Worm (Caenorhabditis elegans) whole organism, young adult: ENCODE measurements around the gene T28A8.6.
A peak's percentile ranks its signal among the peaks of the same experiment; 100 is the strongest.

ENCODE experiments used
- B0035.1 ChIP-seq: sonication (generic microtip); optimal IDR thresholded peaks from 2 replicates; lab custom pipeline; 2016; ENCODE audit warnings: missing genetic modification characterization, mild to moderate bottlenecking, missing compliant biosample characterization, missing genotype, missing genetic modification reagents
- F57A8.1 ChIP-seq: fragments of 200-800 bp; sonication (Bioruptor generic); optimal IDR thresholded peaks from 2 replicates; lab custom pipeline; 2018; ENCODE audit warnings: mild to moderate bottlenecking, missing genetic modification characterization, moderate library complexity, missing compliant biosample characterization
- F57C9.4 ChIP-seq: sonication (generic microtip); optimal IDR thresholded peaks from 2 replicates; lab custom pipeline; 2017; ENCODE audit warnings: mild to moderate bottlenecking, missing genetic modification characterization, missing compliant biosample characterization
- T07F8.4 ChIP-seq: sonication (generic microtip); optimal IDR thresholded peaks from 2 replicates; lab custom pipeline; 2016; ENCODE audit warnings: mild to moderate bottlenecking, missing genetic modification characterization, moderate library complexity, missing compliant biosample characterization
- Y67H2A.10 ChIP-seq: fragments of 200-800 bp; sonication (Bioruptor generic); conservative IDR thresholded peaks from 2 replicates; pipeline ENCODE4 v1.3.6; 2022; ENCODE audit warnings: missing genetic modification reagents, missing genetic modification characterization, missing compliant biosample characterization
- Y79H2A.3 ChIP-seq: fragments of 200-800 bp; sonication (Bioruptor generic); conservative IDR thresholded peaks from 2 replicates; pipeline ENCODE4 v1.3.6; 2022; ENCODE audit warnings: missing genetic modification reagents, missing genetic modification characterization, missing compliant biosample characterization
- Y95B8A.8 ChIP-seq: fragments of 200-800 bp; sonication (Bioruptor generic); IDR thresholded peaks from 2 replicates; pipeline ENCODE4 v1.3.6; 2022; ENCODE audit warnings: missing genetic modification reagents, missing genetic modification characterization, missing compliant biosample characterization
- aptf-3 ChIP-seq: fragments of 200-800 bp; sonication (Bioruptor generic); IDR thresholded peaks from 2 replicates; pipeline ENCODE4 v1.3.6; 2022; ENCODE audit warnings: missing genetic modification characterization, missing compliant biosample characterization
- attf-3 ChIP-seq: fragments of 200-800 bp; sonication (Bioruptor generic); conservative IDR thresholded peaks from 2 replicates; pipeline ENCODE4 v1.3.6; 2022; ENCODE audit warnings: missing genetic modification reagents, missing genetic modification characterization, missing compliant biosample characterization
- attf-5 ChIP-seq: fragments of 200-800 bp; sonication (Bioruptor generic); optimal IDR thresholded peaks from 2 replicates; lab custom pipeline; 2018; ENCODE audit warnings: mild to moderate bottlenecking, missing genetic modification characterization, missing compliant biosample characterization
- bed-1 ChIP-seq: fragments of 200-800 bp; sonication (Bioruptor generic); IDR thresholded peaks from 2 replicates; pipeline ENCODE4 v1.3.6; 2022; ENCODE audit warnings: missing genetic modification reagents, missing genetic modification characterization, missing compliant biosample characterization
- cebp-1 ChIP-seq, 2 experiments: fragments of 200-800 bp in 1 of 2; sonication (Bioruptor generic) in 1 of 2; sonication (generic microtip) in 1 of 2; IDR thresholded peaks in 1 of 2; optimal IDR thresholded peaks in 1 of 2; 2 replicates each; pipeline versions ENCODE4 v1.3.6 to Lab custom; 2017 to 2022; ENCODE audit warnings: missing compliant biosample characterization in 2 of 2, missing genetic modification characterization in 2 of 2, mild to moderate bottlenecking in 1 of 2, missing genetic modification reagents in 1 of 2, moderate library complexity in 1 of 2
- ceh-40 ChIP-seq: fragments of 200-800 bp; sonication (Bioruptor generic); IDR thresholded peaks from 2 replicates; pipeline ENCODE4 v1.3.6; 2022; ENCODE audit warnings: missing genetic modification characterization, missing compliant biosample characterization
- die-1 ChIP-seq: sonication (generic microtip); optimal IDR thresholded peaks from 2 replicates; lab custom pipeline; 2016; ENCODE audit warnings: missing genotype, mild to moderate bottlenecking, missing genetic modification characterization, missing compliant biosample characterization
- dox-1 ChIP-seq: fragments of 200-800 bp; sonication (Bioruptor generic); IDR thresholded peaks from 2 replicates; pipeline ENCODE4 v1.3.6; 2022; ENCODE audit warnings: missing genetic modification reagents, missing genetic modification characterization, missing compliant biosample characterization
- ets-4 ChIP-seq: fragments of 200-800 bp; sonication (Bioruptor generic); optimal IDR thresholded peaks from 2 replicates; lab custom pipeline; 2018; ENCODE audit warnings: mild to moderate bottlenecking, missing genetic modification characterization, missing compliant biosample characterization
- hlh-26 ChIP-seq: fragments of 200-800 bp; sonication (Bioruptor generic); conservative IDR thresholded peaks from 2 replicates; pipeline ENCODE4 v1.3.6; 2022; ENCODE audit warnings: missing genetic modification reagents, missing genetic modification characterization, missing compliant biosample characterization
- hmg-1.2 ChIP-seq: fragments of 200-800 bp; sonication (Bioruptor generic); IDR thresholded peaks from 2 replicates; pipeline ENCODE4 v1.3.6; 2022; ENCODE audit warnings: missing genetic modification reagents, missing genetic modification characterization, missing compliant biosample characterization
- hmg-20 ChIP-seq: fragments of 200-800 bp; sonication (Bioruptor generic); IDR thresholded peaks from 2 replicates; pipeline ENCODE4 v1.3.6; 2022; ENCODE audit warnings: missing genetic modification reagents, missing genetic modification characterization, missing compliant biosample characterization
- hsf-1 ChIP-seq: fragments of 200-800 bp; sonication (Bioruptor generic); IDR thresholded peaks from 2 replicates; pipeline ENCODE4 v1.3.6; 2022; ENCODE audit warnings: missing genetic modification reagents, missing genetic modification characterization, missing compliant biosample characterization
- lin-40 ChIP-seq: sonication (generic microtip); optimal IDR thresholded peaks from 2 replicates; lab custom pipeline; 2016; ENCODE audit warnings: missing genetic modification characterization, mild to moderate bottlenecking, missing compliant biosample characterization, missing genotype, missing genetic modification reagents
- lsl-1 ChIP-seq: fragments of 200-800 bp; sonication (Bioruptor generic); optimal IDR thresholded peaks from 2 replicates; lab custom pipeline; 2018; ENCODE audit warnings: mild to moderate bottlenecking, missing genetic modification characterization, moderate library complexity, missing compliant biosample characterization
- madf-3 ChIP-seq: fragments of 200-800 bp; sonication (Bioruptor generic); IDR thresholded peaks from 2 replicates; pipeline ENCODE4 v1.3.6; 2022; ENCODE audit warnings: missing genetic modification reagents, missing genetic modification characterization, missing compliant biosample characterization
- madf-8 ChIP-seq: fragments of 200-800 bp; sonication (Bioruptor generic); conservative IDR thresholded peaks from 2 replicates; pipeline ENCODE4 v1.3.6; 2022; ENCODE audit warnings: missing genetic modification reagents, missing genetic modification characterization, missing compliant biosample characterization
- mes-4 ChIP-seq: sonication (generic microtip); optimal IDR thresholded peaks from 2 replicates; lab custom pipeline; 2016; ENCODE audit warnings: missing genotype, missing genetic modification characterization, missing compliant biosample characterization
- mxl-1 ChIP-seq: sonication (generic microtip); optimal IDR thresholded peaks from 2 replicates; lab custom pipeline; 2016; ENCODE audit warnings: missing genetic modification characterization, missing compliant biosample characterization
- nhr-27 ChIP-seq: fragments of 200-800 bp; sonication (Bioruptor generic); optimal IDR thresholded peaks from 2 replicates; lab custom pipeline; 2018; ENCODE audit warnings: mild to moderate bottlenecking, missing genetic modification characterization, moderate library complexity, missing compliant biosample characterization
- nhr-80 ChIP-seq: sonication (generic microtip); optimal IDR thresholded peaks from 2 replicates; lab custom pipeline; 2016; ENCODE audit warnings: missing genetic modification characterization, missing compliant biosample characterization
- nhr-90 ChIP-seq: sonication (generic microtip); optimal IDR thresholded peaks from 2 replicates; lab custom pipeline; 2016; ENCODE audit warnings: missing genotype, mild to moderate bottlenecking, missing genetic modification characterization, missing compliant biosample characterization
- pbrm-1 ChIP-seq: fragments of 200-800 bp; sonication (Bioruptor generic); IDR thresholded peaks from 2 replicates; pipeline ENCODE4 v1.3.6; 2022; ENCODE audit warnings: missing genetic modification reagents, missing genetic modification characterization, missing compliant biosample characterization
- rcor-1 ChIP-seq: fragments of 200-800 bp; sonication (Bioruptor generic); IDR thresholded peaks from 2 replicates; pipeline ENCODE4 v1.3.6; 2022; ENCODE audit warnings: missing genetic modification reagents, missing genetic modification characterization, missing compliant biosample characterization
- repo-1 ChIP-seq: sonication (generic microtip); optimal IDR thresholded peaks from 2 replicates; lab custom pipeline; 2017; ENCODE audit warnings: mild to moderate bottlenecking, missing genetic modification characterization, missing compliant biosample characterization
- rpc-1 ChIP-seq, 2 experiments: fragments of 150-350 bp in 1 of 2; sonication (generic microtip) in 1 of 2; optimal IDR thresholded peaks; 2 replicates each; lab custom pipeline; 2014 to 2018; ENCODE audit warnings: missing biosample characterization in 1 of 2, missing genetic modification characterization in 1 of 2, missing genetic modification reagents in 1 of 2, missing genotype in 1 of 2
- snpc-1.1 ChIP-seq: sonication (generic microtip); optimal IDR thresholded peaks from 2 replicates; lab custom pipeline; 2017; ENCODE audit warnings: missing genetic modification characterization, mild to moderate bottlenecking, missing compliant biosample characterization, antibody characterized with exemption, moderate library complexity, missing genotype, missing genetic modification reagents; ENCODE audit not compliant: insufficient read depth
- snpc-4 ChIP-seq, 5 experiments: fragments of 150-350 bp in 1 of 5; sonication (generic microtip) in 4 of 5; optimal IDR thresholded peaks; 2 replicates each; lab custom pipeline; 2014 to 2018; ENCODE audit warnings: missing genetic modification characterization in 5 of 5, missing biosample characterization in 3 of 5, antibody characterized with exemption in 2 of 5, mild to moderate bottlenecking in 2 of 5, missing compliant biosample characterization in 2 of 5, missing genotype in 2 of 5, moderate library complexity in 2 of 5, missing genetic modification reagents in 1 of 5
- tlf-1 ChIP-seq: fragments of 200-800 bp; sonication (Bioruptor generic); optimal IDR thresholded peaks from 2 replicates; lab custom pipeline; 2018; ENCODE audit warnings: mild to moderate bottlenecking, missing genetic modification characterization, missing compliant biosample characterization
- ztf-6 ChIP-seq: fragments of 200-800 bp; sonication (Bioruptor generic); IDR thresholded peaks from 2 replicates; pipeline ENCODE4 v1.3.6; 2022; ENCODE audit warnings: missing genetic modification reagents, missing genetic modification characterization, missing compliant biosample characterization

T28A8.6 gene

ce11 chrIII:13458978-13459596, 39.9 kb upstream of the T28A8.6 start, which contains the start of gene tag-164:
TSS of gene tag-164 (plus strand) at chrIII:13459546.
- no peak for TF ChIP-seq hmg-1.2 (GFP tag; lab: Robert Waterston, UW)
- TF ChIP-seq mxl-1 (tag; lab: Kevin White, UChicago): no peak
- TF ChIP-seq tlf-1 (GFP tag; lab: Kevin White, UChicago): no peak
- no peak for TF ChIP-seq bed-1
- TF ChIP-seq ceh-40 (GFP tag; lab: Robert Waterston, UW): no peak
- no peak for TF ChIP-seq nhr-90 (tag; lab: Kevin White, UChicago)
- TF ChIP-seq repo-1 (tag; lab: Kevin White, UChicago): no peak
- no peak for TF ChIP-seq madf-3 (GFP tag; lab: Robert Waterston, UW)
- no peak for TF ChIP-seq die-1 (tag; lab: Kevin White, UChicago)
- TF ChIP-seq attf-3 (GFP tag; lab: Robert Waterston, UW): no peak
- no peak for TF ChIP-seq Y67H2A.10
- no peak for TF ChIP-seq rcor-1 (GFP tag; lab: Robert Waterston, UW)
- TF ChIP-seq hsf-1 (GFP tag; lab: Robert Waterston, UW): no peak
- no peak for TF ChIP-seq madf-8 (GFP tag; lab: Robert Waterston, UW)
- no peak for TF ChIP-seq T07F8.4
- TF ChIP-seq F57A8.1: no peak
- no peak for TF ChIP-seq hmg-20

- TF ChIP-seq madf-3 (GFP tag; lab: Robert Waterston, UW) (0 out of 2 replicates have a peak, but pooled peaks have one; percentile 19), nhr-80 (tag; lab: Kevin White, UChicago) (no peak)
- TF ChIP-seq, all 124 proteins: peak for 1
These were observed 37.5 kb upstream of the T28A8.6 start for ce11 chrIII:13461535-13461934.

- TF ChIP-seq aptf-3 (GFP tag; lab: Robert Waterston, UW): no peak
- no peak for TF ChIP-seq attf-5 (GFP tag; lab: Kevin White, UChicago)
- TF ChIP-seq bed-1: no peak
- 0 out of 2 replicates have a peak, but pooled peaks have one; percentile 26 for TF ChIP-seq hsf-1 (GFP tag; lab: Robert Waterston, UW)
- TF ChIP-seq pbrm-1: 0 out of 2 replicates have a peak, but pooled peaks have one; percentile 31
- TF ChIP-seq B0035.1 (tag; lab: Kevin White, UChicago): no peak
- 0 out of 2 replicates have a peak, but pooled peaks have one; percentile 6 for TF ChIP-seq hmg-1.2 (GFP tag; lab: Robert Waterston, UW)
- peak; percentile 16 for TF ChIP-seq lsl-1 (GFP tag; lab: Kevin White, UChicago)
- no peak for TF ChIP-seq rpc-1 (optimal IDR thresholded peaks at IDR 0.05; lab: Kevin White, UChicago)
- TF ChIP-seq rpc-1 (tag; optimal IDR thresholded peaks at IDR 0.05; lab: Kevin White, UChicago): no peak
- TF ChIP-seq F57C9.4 (tag; lab: Kevin White, UChicago): no peak
- TF ChIP-seq cebp-1 (GFP tag; IDR thresholded peaks at IDR 0.05; lab: Robert Waterston, UW): no peak
- TF ChIP-seq cebp-1 (tag; optimal IDR thresholded peaks at IDR 0.05; lab: Kevin White, UChicago): peak; percentile 29
These were observed 36.8 kb upstream of the T28A8.6 start, which contains the start of the genes abcf-2 and T27E9.2 for ce11 chrIII:13462138-13462634. TSS of gene abcf-2 (minus strand) at chrIII:13462238. TSS of gene T27E9.2 (minus strand) at chrIII:13462584.

- peak; percentile 61 for TF ChIP-seq repo-1 (tag; lab: Kevin White, UChicago)
- TF ChIP-seq ztf-6 (GFP tag; lab: Robert Waterston, UW): 0 out of 2 replicates have a peak, but pooled peaks have one; percentile 38
- TF ChIP-seq lin-40: peak; percentile 91
- no peak for TF ChIP-seq snpc-4 (GFP tag; optimal IDR thresholded peaks at IDR 0.05; lab: Kevin White, UChicago)
- TF ChIP-seq snpc-4 (tag; optimal IDR thresholded peaks at IDR 0.05; lab: Kevin White, UChicago): peak in 3 of 4 experiments; percentile 34 to 65 (median 57)
- TF ChIP-seq T07F8.4: no peak
- peak; percentile 91 for TF ChIP-seq pbrm-1
- TF ChIP-seq dox-1: peak; percentile 82
- no peak for TF ChIP-seq hlh-26 (GFP tag; lab: Robert Waterston, UW)
- TF ChIP-seq ets-4 (GFP tag; lab: Kevin White, UChicago): peak; percentile 53
- TF ChIP-seq mes-4 (tag; lab: Kevin White, UChicago): no peak
- TF ChIP-seq nhr-27: no peak
- TF ChIP-seq Y79H2A.3 (GFP tag; lab: Robert Waterston, UW): no peak
- TF ChIP-seq Y95B8A.8: peak; percentile 69
- TF ChIP-seq rcor-1 (GFP tag; lab: Robert Waterston, UW): peak; percentile 87
- TF ChIP-seq snpc-1.1 (tag; lab: Kevin White, UChicago): no peak
- no peak for TF ChIP-seq ceh-40 (GFP tag; lab: Robert Waterston, UW)
These were observed 35.8 kb upstream of the T28A8.6 start, which contains the start of gene ant-1.1 for ce11 chrIII:13462965-13463783. TSS of gene ant-1.1 (plus strand) at chrIII:13463163.
